Fruit fly (Drosophila melanogaster) whole organism, embryonic: ENCODE measurements around the gene dgt6.

Source experiments
- Asciz ChIP-seq: fragments of 200-800 bp; sonication (Bioruptor generic); optimal IDR thresholded peaks from 2 replicates; lab custom pipeline; 2017; ENCODE audit warnings: missing biosample characterization, mild to moderate bottlenecking, missing genetic modification characterization, missing genetic modification reagents
- CG10366 ChIP-seq: fragments of 200-800 bp; sonication (Bioruptor generic); IDR thresholded peaks from 2 replicates; pipeline ENCODE4 v1.3.6; 2022; ENCODE audit warnings: missing biosample characterization, missing genetic modification characterization
- CG12942 ChIP-seq: fragments of 200-800 bp; sonication (Bioruptor generic); optimal IDR thresholded peaks from 3 replicates; lab custom pipeline; 2016; ENCODE audit warnings: missing biosample characterization, missing genetic modification characterization
- CG14667 ChIP-seq: fragments of 200-800 bp; sonication (Bioruptor generic); IDR thresholded peaks from 2 replicates; pipeline ENCODE4 v1.3.6; 2022; ENCODE audit warnings: missing biosample characterization, missing genetic modification characterization
- CG15073 ChIP-seq: fragments of 200-800 bp; sonication (Bioruptor generic); optimal IDR thresholded peaks from 2 replicates; lab custom pipeline; 2016; ENCODE audit warnings: missing biosample characterization, missing genetic modification characterization
- CG15514 ChIP-seq: fragments of 200-800 bp; sonication (Bioruptor generic); optimal IDR thresholded peaks from 3 replicates; lab custom pipeline; 2017; ENCODE audit warnings: missing biosample characterization, missing genetic modification characterization, mild to moderate bottlenecking, moderate library complexity, missing genetic modification reagents
- CG16779 ChIP-seq: fragments of 200-800 bp; sonication (Bioruptor generic); IDR thresholded peaks from 2 replicates; pipeline ENCODE4 v1.3.6; 2022; ENCODE audit warnings: missing biosample characterization, missing genetic modification characterization
- CG16863 ChIP-seq: fragments of 200-800 bp; sonication (Bioruptor generic); optimal IDR thresholded peaks from 3 replicates; lab custom pipeline; 2016; ENCODE audit warnings: missing biosample characterization, missing genetic modification characterization
- CG17359 ChIP-seq: fragments of 200-800 bp; sonication (Bioruptor generic); optimal IDR thresholded peaks from 3 replicates; lab custom pipeline; 2018; ENCODE audit warnings: missing biosample characterization, mild to moderate bottlenecking, missing genetic modification characterization, moderate library complexity
- CG1832 ChIP-seq: fragments of 200-800 bp; sonication (Bioruptor generic); optimal IDR thresholded peaks from 2 replicates; lab custom pipeline; 2017; ENCODE audit warnings: missing biosample characterization, mild to moderate bottlenecking, missing genetic modification characterization, inconsistent platforms
- CG2202 ChIP-seq: fragments of 200-800 bp; sonication (Bioruptor generic); optimal IDR thresholded peaks from 2 replicates; lab custom pipeline; 2018; ENCODE audit warnings: missing biosample characterization, mild to moderate bottlenecking, missing genetic modification characterization
- CG2678 ChIP-seq: fragments of 200-800 bp; sonication (Bioruptor generic); optimal IDR thresholded peaks from 3 replicates; lab custom pipeline; 2019; ENCODE audit warnings: missing biosample characterization, mild to moderate bottlenecking, missing genetic modification characterization, moderate library complexity
- CG32767 ChIP-seq: fragments of 200-800 bp; sonication (Bioruptor generic); IDR thresholded peaks from 2 replicates; pipeline ENCODE4 v1.3.6; 2022; ENCODE audit warnings: missing biosample characterization, missing genetic modification characterization
- CG42726 ChIP-seq: fragments of 200-800 bp; sonication (Bioruptor generic); IDR thresholded peaks from 2 replicates; pipeline ENCODE4 v1.3.6; 2022; ENCODE audit warnings: missing biosample characterization, missing genetic modification characterization; ENCODE audit not compliant: partially characterized antibody
- CG8388 ChIP-seq: fragments of 200-800 bp; sonication (Bioruptor generic); optimal IDR thresholded peaks from 2 replicates; lab custom pipeline; 2019; ENCODE audit warnings: missing biosample characterization, mild to moderate bottlenecking, missing genetic modification characterization, moderate library complexity
- CG9215 ChIP-seq: fragments of 200-800 bp; sonication (Bioruptor generic); IDR thresholded peaks from 2 replicates; pipeline ENCODE4 v1.3.6; 2022; ENCODE audit warnings: missing biosample characterization, missing genetic modification characterization
- CG9876 ChIP-seq: fragments of 200-800 bp; sonication (Bioruptor generic); optimal IDR thresholded peaks from 2 replicates; lab custom pipeline; 2016; ENCODE audit warnings: missing biosample characterization, missing genetic modification characterization
- Deaf1 ChIP-seq: fragments of 200-800 bp; optimal IDR thresholded peaks from 3 replicates; lab custom pipeline; 2019; ENCODE audit warnings: missing biosample characterization, mild to moderate bottlenecking, missing genetic modification characterization, moderate library complexity
- Dip2 ChIP-seq: fragments of 200-800 bp; sonication (Bioruptor generic); IDR thresholded peaks from 2 replicates; pipeline ENCODE4 v1.3.6; 2022; ENCODE audit warnings: missing biosample characterization, missing genetic modification characterization
- Doc3 ChIP-seq: fragments of 200-800 bp; sonication (Bioruptor generic); IDR thresholded peaks from 3 replicates; pipeline ENCODE4 v1.3.6; 2022; ENCODE audit warnings: missing biosample characterization, missing genetic modification characterization; ENCODE audit not compliant: partially characterized antibody
- Dp ChIP-seq: fragments of 200-800 bp; sonication (Bioruptor generic); optimal IDR thresholded peaks from 2 replicates; lab custom pipeline; 2018; ENCODE audit warnings: missing biosample characterization, mild to moderate bottlenecking, missing genetic modification characterization, moderate library complexity
- Dref ChIP-seq: fragments of 200-800 bp; sonication (Bioruptor generic); IDR thresholded peaks from 2 replicates; pipeline ENCODE4 v1.3.6; 2022; ENCODE audit warnings: missing biosample characterization, missing genetic modification characterization
- Ets65A ChIP-seq: fragments of 200-800 bp; sonication (Bioruptor generic); peaks from one replicate; lab custom pipeline; 2016; ENCODE audit warnings: missing biosample characterization, missing genetic modification characterization
- Ets97D ChIP-seq: fragments of 200-800 bp; sonication (Bioruptor generic); optimal IDR thresholded peaks from 3 replicates; lab custom pipeline; 2016; ENCODE audit warnings: missing biosample characterization, missing genetic modification characterization
- Fer1 ChIP-seq: fragments of 200-800 bp; sonication (Bioruptor generic); optimal IDR thresholded peaks from 2 replicates; lab custom pipeline; 2017; ENCODE audit warnings: missing biosample characterization, mild to moderate bottlenecking, missing genetic modification characterization
- Fer2 ChIP-seq: fragments of 200-800 bp; sonication (Bioruptor generic); optimal IDR thresholded peaks from 2 replicates; lab custom pipeline; 2018; ENCODE audit warnings: missing biosample characterization, mild to moderate bottlenecking, missing genetic modification characterization, moderate library complexity
- HLH3B ChIP-seq: fragments of 200-800 bp; sonication (Bioruptor generic); IDR thresholded peaks from 2 replicates; pipeline ENCODE4 v1.3.6; 2022; ENCODE audit warnings: missing biosample characterization, missing genetic modification characterization
- HLH4C ChIP-seq: fragments of 200-800 bp; sonication (Bioruptor generic); IDR thresholded peaks from 3 replicates; pipeline ENCODE4 v1.3.6; 2022; ENCODE audit warnings: missing biosample characterization, missing genetic modification characterization; ENCODE audit not compliant: partially characterized antibody
- HmgD ChIP-seq: fragments of 200-800 bp; sonication (Bioruptor generic); optimal IDR thresholded peaks from 3 replicates; lab custom pipeline; 2016; ENCODE audit warnings: missing biosample characterization, missing genetic modification characterization
- Hmx ChIP-seq: fragments of 200-800 bp; sonication (Bioruptor generic); optimal IDR thresholded peaks from 2 replicates; lab custom pipeline; 2016; ENCODE audit warnings: missing biosample characterization, missing genetic modification characterization
- Hr3 ChIP-seq: fragments of 200-800 bp; sonication (Bioruptor generic); optimal IDR thresholded peaks from 3 replicates; lab custom pipeline; 2016; ENCODE audit warnings: missing biosample characterization, missing genetic modification characterization
- Mrtf ChIP-seq: fragments of 200-800 bp; sonication (Bioruptor generic); IDR thresholded peaks from 3 replicates; pipeline ENCODE4 v1.3.6; 2022; ENCODE audit warnings: missing biosample characterization, missing genetic modification characterization
- PHDP ChIP-seq: fragments of 200-800 bp; sonication (Bioruptor generic); optimal IDR thresholded peaks from 3 replicates; lab custom pipeline; 2018; ENCODE audit warnings: missing biosample characterization, mild to moderate bottlenecking, missing genetic modification characterization, moderate library complexity
- Side ChIP-seq: fragments of 200-800 bp; sonication (Bioruptor generic); optimal IDR thresholded peaks from 2 replicates; lab custom pipeline; 2016; ENCODE audit warnings: missing biosample characterization, missing genetic modification characterization
- Sin3A ChIP-seq: fragments of >200 bp; optimal IDR thresholded peaks from 2 replicates; lab custom pipeline; 2018
- Six4 ChIP-seq: fragments of 200-800 bp; sonication (Bioruptor generic); optimal IDR thresholded peaks from 2 replicates; lab custom pipeline; 2016; ENCODE audit warnings: missing biosample characterization, missing genetic modification characterization
- Spps ChIP-seq: fragments of 200-800 bp; sonication (Bioruptor generic); optimal IDR thresholded peaks from 2 replicates; lab custom pipeline; 2018; ENCODE audit warnings: missing biosample characterization, mild to moderate bottlenecking, missing genetic modification characterization
- Usf ChIP-seq: fragments of 200-800 bp; sonication (Bioruptor generic); optimal IDR thresholded peaks from 2 replicates; lab custom pipeline; 2017; ENCODE audit warnings: missing genotype, missing biosample characterization, missing genetic modification characterization
- ap ChIP-seq: fragments of 200-800 bp; sonication (Bioruptor generic); IDR thresholded peaks from 2 replicates; pipeline ENCODE4 v1.3.6; 2022; ENCODE audit warnings: missing biosample characterization, missing genetic modification characterization
- az2 ChIP-seq: fragments of 200-800 bp; sonication (Bioruptor generic); optimal IDR thresholded peaks from 3 replicates; lab custom pipeline; 2016; ENCODE audit warnings: missing biosample characterization, missing genetic modification characterization
- bbx ChIP-seq: fragments of 200-800 bp; sonication (Bioruptor generic); IDR thresholded peaks from 2 replicates; pipeline ENCODE4 v1.3.6; 2022; ENCODE audit warnings: missing biosample characterization, missing genetic modification characterization; ENCODE audit not compliant: partially characterized antibody
- dysf ChIP-seq: fragments of 200-800 bp; sonication (Bioruptor generic); IDR thresholded peaks from 3 replicates; pipeline ENCODE4 v1.3.6; 2022; ENCODE audit warnings: missing biosample characterization, missing genetic modification characterization
- ftz-f1 ChIP-seq: fragments of 200-800 bp; sonication (Bioruptor generic); optimal IDR thresholded peaks from 2 replicates; lab custom pipeline; 2016; ENCODE audit warnings: missing biosample characterization, missing genetic modification characterization
- gcm2 ChIP-seq: fragments of 200-800 bp; sonication (Bioruptor generic); optimal IDR thresholded peaks from 2 replicates; lab custom pipeline; 2016; ENCODE audit warnings: missing biosample characterization, missing genetic modification characterization
- insv ChIP-seq, 2 experiments: fragments of 200-800 bp; sonication (Bioruptor generic); optimal IDR thresholded peaks; 3 replicates each; lab custom pipeline; 2016 to 2018; ENCODE audit warnings: missing biosample characterization in 2 of 2, missing genetic modification characterization in 2 of 2
- lmd ChIP-seq: fragments of 200-800 bp; sonication (Bioruptor generic); IDR thresholded peaks from 2 replicates; pipeline ENCODE4 v1.3.6; 2022; ENCODE audit warnings: missing biosample characterization, missing genetic modification characterization
- peb ChIP-seq: fragments of 200-800 bp; sonication (Bioruptor generic); IDR thresholded peaks from 2 replicates; pipeline ENCODE4 v1.3.6; 2022; ENCODE audit warnings: missing biosample characterization, missing genetic modification characterization
- pita ChIP-seq: fragments of 200-800 bp; sonication (Bioruptor generic); optimal IDR thresholded peaks from 2 replicates; lab custom pipeline; 2017; ENCODE audit warnings: missing biosample characterization, mild to moderate bottlenecking, missing genetic modification characterization
- pros ChIP-seq: fragments of 200-800 bp; sonication (Bioruptor generic); optimal IDR thresholded peaks from 3 replicates; lab custom pipeline; 2019; ENCODE audit warnings: missing biosample characterization, mild to moderate bottlenecking, missing genetic modification characterization, moderate library complexity
- run ChIP-seq: fragments of 200-800 bp; sonication (Bioruptor generic); optimal IDR thresholded peaks from 3 replicates; lab custom pipeline; 2018; ENCODE audit warnings: missing biosample characterization, mild to moderate bottlenecking, missing genetic modification characterization
- trh ChIP-seq: fragments of 200-800 bp; sonication (Bioruptor generic); optimal IDR thresholded peaks from 2 replicates; lab custom pipeline; 2016; ENCODE audit warnings: missing biosample characterization, missing genetic modification characterization
- twi ChIP-seq: fragments of 200-800 bp; optimal IDR thresholded peaks from 2 replicates; lab custom pipeline; 2019; ENCODE audit warnings: missing biosample characterization, mild to moderate bottlenecking, missing genetic modification characterization, moderate library complexity
- vvl ChIP-seq: fragments of 200-800 bp; sonication (Bioruptor generic); IDR thresholded peaks from 2 replicates; pipeline ENCODE4 v1.3.6; 2022; ENCODE audit warnings: missing biosample characterization, missing genetic modification characterization

Gene dgt6

dm6 chr3R:29089662-29090007 lies 41.1 kb downstream of the dgt6 start:
- TF ChIP-seq ftz-f1 (GFP tag; lab: Kevin White, UChicago) (peak; percentile 35), CG12942 (no peak), Asciz (GFP tag; lab: Kevin White, UChicago) (peak; percentile 55), CG15514 (peak; percentile 41), bbx (GFP tag; lab: Robert Waterston, UW) (no peak), Fer1 (GFP tag; lab: Kevin White, UChicago) (peak; percentile 75), Ets65A (GFP tag; lab: Kevin White, UChicago) (no peak), Six4 (GFP tag; lab: Kevin White, UChicago) (peak; percentile 44), az2 (no peak), Side (GFP tag; lab: Kevin White, UChicago) (no peak), CG32767 (GFP tag; lab: Robert Waterston, UW) (no peak; the same call in 1 of the 2 replicates), Deaf1 (no peak), CG16863 (GFP tag; lab: Kevin White, UChicago) (no peak), CG14667 (0 out of 2 replicates have a peak, but pooled peaks have one; percentile 25), Mrtf (peak; percentile 59; the same call in 2 of the 3 replicates), run (tag; lab: Kevin White, UChicago) (peak; percentile 21), CG8388 (GFP tag; lab: Kevin White, UChicago) (no peak), Hmx (GFP tag; lab: Kevin White, UChicago) (no peak), peb (peak; percentile 43; the same call in 1 of the 2 replicates), CG10366 (GFP tag; lab: Robert Waterston, UW) (no peak), Sin3A (lab: Kevin White, UChicago) (no peak), Dref (GFP tag; lab: Robert Waterston, UW) (no peak), lmd (GFP tag; lab: Robert Waterston, UW) (peak; percentile 73), insv (GFP tag; optimal IDR thresholded peaks at IDR 0.05; lab: Kevin White, UChicago) (no peak), pros (no peak), pita (GFP tag; lab: Kevin White, UChicago) (no peak), PHDP (tag; lab: Kevin White, UChicago) (no peak), CG1832 (GFP tag; lab: Kevin White, UChicago) (no peak), ap (GFP tag; lab: Robert Waterston, UW) (no peak), Dip2 (GFP tag; lab: Robert Waterston, UW) (no peak), HmgD (no peak), Fer2 (tag; lab: Kevin White, UChicago) (peak; percentile 34), CG15073 (GFP tag; lab: Kevin White, UChicago) (no peak), gcm2 (GFP tag; lab: Kevin White, UChicago) (no peak), Hr3 (no peak), Doc3 (no peak), CG17359 (peak; percentile 20), Spps (tag; lab: Kevin White, UChicago) (no peak), CG2678 (tag; lab: Kevin White, UChicago) (peak; percentile 75), CG42726 (GFP tag; lab: Robert Waterston, UW) (no peak), HLH4C (no peak), Usf (GFP tag; lab: Kevin White, UChicago) (no peak), CG9215 (peak; percentile 60), trh (GFP tag; lab: Kevin White, UChicago) (no peak), CG16779 (GFP tag; lab: Robert Waterston, UW) (no peak), dysf (peak; percentile 83), vvl (GFP tag; lab: Robert Waterston, UW) (peak; percentile 51), Ets97D (GFP tag; lab: Kevin White, UChicago) (no peak), twi (tag; lab: Kevin White, UChicago) (no peak), CG9876 (GFP tag; lab: Kevin White, UChicago) (no peak), HLH3B (GFP tag; lab: Robert Waterston, UW) (peak; percentile 35; the same call in 1 of the 2 replicates), CG2202 (no peak), Dp (no peak)
